Worm (Caenorhabditis elegans) whole organism, L4/young adult: ENCODE results near the gene F44E2.7.

ENCODE experiments used
- dao-5 ChIP-seq: sonication (generic microtip); optimal IDR thresholded peaks from 2 replicates; lab custom pipeline; 2016; ENCODE audit warnings: missing genotype, missing genetic modification characterization, moderate library complexity, missing compliant biosample characterization
- him-1 ChIP-seq: sonication (generic microtip); optimal IDR thresholded peaks from 2 replicates; lab custom pipeline; 2016; ENCODE audit warnings: missing genotype, missing genetic modification reagents, missing genetic modification characterization, missing compliant biosample characterization

ce11 chrIII:8849507-8849906 is 1.2 kb upstream of the F44E2.7 start, which contains the start of gene F44E2.8:
- TF ChIP-seq him-1 (no peak), dao-5 (tag; lab: Kevin White, UChicago) (no peak)
